Fruit fly (Drosophila melanogaster) whole organism, embryonic: Measurements from ENCODE around the gene BTBD9.

Source experiments
- Ada2b ChIP-seq: fragments of 200-800 bp; sonication (Bioruptor generic); IDR thresholded peaks from 2 replicates; pipeline ENCODE4 v1.3.6; 2022; ENCODE audit warnings: missing biosample characterization, missing genetic modification characterization
- Asciz ChIP-seq: fragments of 200-800 bp; sonication (Bioruptor generic); optimal IDR thresholded peaks from 2 replicates; lab custom pipeline; 2017; ENCODE audit warnings: missing biosample characterization, mild to moderate bottlenecking, missing genetic modification characterization, missing genetic modification reagents
- Atf3 ChIP-seq: fragments of 200-800 bp; sonication (Bioruptor generic); optimal IDR thresholded peaks from 3 replicates; lab custom pipeline; 2016; ENCODE audit warnings: missing biosample characterization, missing genetic modification characterization
- CG10147 ChIP-seq: fragments of 200-800 bp; sonication (Bioruptor generic); optimal IDR thresholded peaks from 2 replicates; lab custom pipeline; 2019; ENCODE audit warnings: missing biosample characterization, mild to moderate bottlenecking, missing genetic modification characterization, moderate library complexity
- CG10267 ChIP-seq: fragments of 200-800 bp; sonication (Bioruptor generic); optimal IDR thresholded peaks from 2 replicates; lab custom pipeline; 2018; ENCODE audit warnings: missing biosample characterization, mild to moderate bottlenecking, missing genetic modification characterization, moderate library complexity
- CG10565 ChIP-seq: fragments of 200-800 bp; sonication (Bioruptor generic); optimal IDR thresholded peaks from 3 replicates; lab custom pipeline; 2016; ENCODE audit warnings: missing biosample characterization, mild to moderate bottlenecking, missing genetic modification characterization
- CG10979 ChIP-seq: fragments of 200-800 bp; sonication (Bioruptor generic); optimal IDR thresholded peaks from 2 replicates; lab custom pipeline; 2018; ENCODE audit warnings: missing biosample characterization, mild to moderate bottlenecking, missing genetic modification characterization, moderate library complexity
- CG11247 ChIP-seq: fragments of 200-800 bp; sonication (Bioruptor generic); IDR thresholded peaks from 2 replicates; pipeline ENCODE4 v1.3.6; 2022; ENCODE audit warnings: missing biosample characterization, missing genetic modification characterization
- CG12744 ChIP-seq: fragments of 200-800 bp; sonication (Bioruptor generic); optimal IDR thresholded peaks from 2 replicates; lab custom pipeline; 2016; ENCODE audit warnings: missing biosample characterization, missing genetic modification characterization
- CG14667 ChIP-seq: fragments of 200-800 bp; sonication (Bioruptor generic); IDR thresholded peaks from 2 replicates; pipeline ENCODE4 v1.3.6; 2022; ENCODE audit warnings: missing biosample characterization, missing genetic modification characterization
- CG17385 ChIP-seq: fragments of 200-800 bp; sonication (Bioruptor generic); optimal IDR thresholded peaks from 3 replicates; lab custom pipeline; 2018; ENCODE audit warnings: missing biosample characterization, mild to moderate bottlenecking, missing genetic modification characterization
- CG1832 ChIP-seq: fragments of 200-800 bp; sonication (Bioruptor generic); optimal IDR thresholded peaks from 2 replicates; lab custom pipeline; 2017; ENCODE audit warnings: missing biosample characterization, mild to moderate bottlenecking, missing genetic modification characterization, inconsistent platforms
- CG18764 ChIP-seq: fragments of 200-800 bp; sonication (Bioruptor generic); optimal IDR thresholded peaks from 3 replicates; lab custom pipeline; 2016; ENCODE audit warnings: missing biosample characterization, missing genetic modification characterization
- CG2875 ChIP-seq: fragments of 200-800 bp; sonication (Bioruptor generic); optimal IDR thresholded peaks from 2 replicates; lab custom pipeline; 2017; ENCODE audit warnings: missing biosample characterization, mild to moderate bottlenecking, missing genetic modification characterization, missing genetic modification reagents
- CG31365 ChIP-seq: fragments of 200-800 bp; sonication (Bioruptor generic); optimal IDR thresholded peaks from 2 replicates; lab custom pipeline; 2018; ENCODE audit warnings: missing biosample characterization, mild to moderate bottlenecking, missing genetic modification characterization
- CG3407 ChIP-seq: fragments of 200-800 bp; sonication (Bioruptor generic); optimal IDR thresholded peaks from 2 replicates; lab custom pipeline; 2018; ENCODE audit warnings: missing biosample characterization, mild to moderate bottlenecking, missing genetic modification characterization
- CG34422 ChIP-seq: fragments of 200-800 bp; sonication (Bioruptor generic); IDR thresholded peaks from 3 replicates; pipeline ENCODE4 v1.3.6; 2022; ENCODE audit warnings: missing biosample characterization, missing genetic modification characterization
- CG3726 ChIP-seq: fragments of 200-800 bp; sonication (Bioruptor generic); IDR thresholded peaks from 3 replicates; pipeline ENCODE4, ENCODE4 v1.3.6; 2022; ENCODE audit warnings: missing biosample characterization, missing genetic modification characterization
- CG3838 ChIP-seq: fragments of 200-800 bp; sonication (Bioruptor generic); optimal IDR thresholded peaks from 3 replicates; lab custom pipeline; 2016; ENCODE audit warnings: missing biosample characterization, missing genetic modification characterization
- CG6175 ChIP-seq: fragments of 200-800 bp; sonication (Bioruptor generic); IDR thresholded peaks from 3 replicates; pipeline ENCODE4 v1.3.6; 2022; ENCODE audit warnings: missing biosample characterization, missing genetic modification characterization
- CkIIα-i1 ChIP-seq: fragments of 200-800 bp; sonication (Bioruptor generic); IDR thresholded peaks from 2 replicates; pipeline ENCODE4 v1.3.6; 2022; ENCODE audit warnings: missing biosample characterization, missing genetic modification characterization
- Hey ChIP-seq: fragments of 200-800 bp; sonication (Bioruptor generic); optimal IDR thresholded peaks from 3 replicates; lab custom pipeline; 2018; ENCODE audit warnings: missing biosample characterization, mild to moderate bottlenecking, missing genetic modification characterization
- HmgD ChIP-seq: fragments of 200-800 bp; sonication (Bioruptor generic); optimal IDR thresholded peaks from 3 replicates; lab custom pipeline; 2016; ENCODE audit warnings: missing biosample characterization, missing genetic modification characterization
- Lhr ChIP-seq: fragments of 200-800 bp; sonication (Bioruptor generic); optimal IDR thresholded peaks from 3 replicates; lab custom pipeline; 2017; ENCODE audit warnings: mild to moderate bottlenecking, missing biosample characterization, missing genetic modification reagents, missing genetic modification characterization
- Max ChIP-seq: fragments of 200-800 bp; sonication (Bioruptor generic); optimal IDR thresholded peaks from 2 replicates; lab custom pipeline; 2016; ENCODE audit warnings: missing biosample characterization, mild to moderate bottlenecking, missing genetic modification characterization
- Meics ChIP-seq: fragments of 200-800 bp; sonication (Bioruptor generic); optimal IDR thresholded peaks from 2 replicates; lab custom pipeline; 2017; ENCODE audit warnings: missing biosample characterization, mild to moderate bottlenecking, missing genetic modification characterization
- NFAT ChIP-seq: fragments of 200-800 bp; sonication (Bioruptor generic); IDR thresholded peaks from 2 replicates; pipeline ENCODE4 v1.3.6; 2022; ENCODE audit warnings: missing biosample characterization, missing genetic modification characterization
- Rx ChIP-seq: fragments of 200-800 bp; sonication (Bioruptor generic); IDR thresholded peaks from 2 replicates; pipeline ENCODE4 v1.3.6; 2022; ENCODE audit warnings: missing biosample characterization, missing genetic modification characterization
- Tbp ChIP-seq: fragments of >200 bp; optimal IDR thresholded peaks from 2 replicates; lab custom pipeline; 2018; ENCODE audit warnings: missing biosample characterization, missing genetic modification characterization
- Usf ChIP-seq: fragments of 200-800 bp; sonication (Bioruptor generic); optimal IDR thresholded peaks from 2 replicates; lab custom pipeline; 2017; ENCODE audit warnings: missing genotype, missing biosample characterization, missing genetic modification characterization
- aop ChIP-seq: fragments of 200-800 bp; sonication (Bioruptor generic); IDR thresholded peaks from 2 replicates; pipeline ENCODE4 v1.3.6; 2022; ENCODE audit warnings: missing biosample characterization, missing genetic modification characterization
- bbx ChIP-seq: fragments of 200-800 bp; sonication (Bioruptor generic); IDR thresholded peaks from 2 replicates; pipeline ENCODE4 v1.3.6; 2022; ENCODE audit warnings: missing biosample characterization, missing genetic modification characterization; ENCODE audit not compliant: partially characterized antibody
- bigmax ChIP-seq: fragments of 200-800 bp; sonication (Bioruptor generic); optimal IDR thresholded peaks from 2 replicates; lab custom pipeline; 2018; ENCODE audit warnings: missing biosample characterization, mild to moderate bottlenecking, missing genetic modification characterization
- cato ChIP-seq: fragments of 200-800 bp; sonication (Bioruptor generic); optimal IDR thresholded peaks from 2 replicates; lab custom pipeline; 2016; ENCODE audit warnings: missing biosample characterization, missing genetic modification characterization, borderline replicate concordance
- gcm ChIP-seq: fragments of 200-800 bp; sonication (Bioruptor generic); optimal IDR thresholded peaks from 2 replicates; lab custom pipeline; 2019; ENCODE audit warnings: missing biosample characterization, mild to moderate bottlenecking, missing genetic modification characterization, moderate library complexity
- gem ChIP-seq: fragments of 200-800 bp; sonication (Bioruptor generic); optimal IDR thresholded peaks from 2 replicates; lab custom pipeline; 2019; ENCODE audit warnings: missing biosample characterization, mild to moderate bottlenecking, missing genetic modification characterization, moderate library complexity
- gfzf ChIP-seq: fragments of 200-800 bp; sonication (Bioruptor generic); optimal IDR thresholded peaks from 2 replicates; lab custom pipeline; 2016; ENCODE audit warnings: missing biosample characterization, mild to moderate bottlenecking, missing genetic modification characterization, moderate library complexity
- grn ChIP-seq: fragments of 200-800 bp; sonication (Bioruptor generic); optimal IDR thresholded peaks from 3 replicates; lab custom pipeline; 2017; ENCODE audit warnings: missing biosample characterization, missing genetic modification characterization
- hkb ChIP-seq, 2 experiments: fragments of 200-800 bp in 1 of 2; fragments of >200 bp in 1 of 2; sonication (Bioruptor generic) in 1 of 2; IDR thresholded peaks in 1 of 2; optimal IDR thresholded peaks in 1 of 2; 2 replicates each; pipeline versions ENCODE4 v1.3.6 to Lab custom; 2017 to 2022; ENCODE audit warnings: missing biosample characterization in 1 of 2, missing genetic modification characterization in 1 of 2
- hth ChIP-seq: fragments of >200 bp; optimal IDR thresholded peaks from 2 replicates; lab custom pipeline; 2017; ENCODE audit warnings: inconsistent platforms
- lov ChIP-seq, 2 experiments: fragments of 200-800 bp in 1 of 2; fragments of >200 bp in 1 of 2; sonication (Bioruptor generic) in 1 of 2; IDR thresholded peaks in 1 of 2; optimal IDR thresholded peaks in 1 of 2; 2 replicates in 1 of 2; 3 replicates in 1 of 2; pipeline versions ENCODE4 v1.3.6 to Lab custom; 2017 to 2022; ENCODE audit warnings: missing biosample characterization in 1 of 2, missing genetic modification characterization in 1 of 2
- mld ChIP-seq: fragments of 200-800 bp; sonication (Bioruptor generic); IDR thresholded peaks from 3 replicates; pipeline ENCODE4 v1.3.6; 2022; ENCODE audit warnings: missing biosample characterization, missing genetic modification characterization; ENCODE audit not compliant: partially characterized antibody
- nerfin-2 ChIP-seq: fragments of 200-800 bp; sonication (Bioruptor generic); IDR thresholded peaks from 2 replicates; pipeline ENCODE4 v1.3.6; 2022; ENCODE audit warnings: missing biosample characterization, missing genetic modification characterization; ENCODE audit not compliant: partially characterized antibody
- repo ChIP-seq: fragments of 200-800 bp; sonication (Bioruptor generic); optimal IDR thresholded peaks from 2 replicates; lab custom pipeline; 2016; ENCODE audit warnings: missing biosample characterization, missing genetic modification characterization
- seq ChIP-seq: fragments of 200-800 bp; sonication (Bioruptor generic); IDR thresholded peaks from 2 replicates; pipeline ENCODE4 v1.3.6; 2022; ENCODE audit warnings: missing biosample characterization, missing genetic modification characterization
- tup ChIP-seq: fragments of 200-800 bp; sonication (Bioruptor generic); optimal IDR thresholded peaks from 2 replicates; lab custom pipeline; 2016; ENCODE audit warnings: missing biosample characterization, mild to moderate bottlenecking, missing genetic modification characterization, moderate library complexity
- vfl ChIP-seq: fragments of 200-800 bp; sonication (Bioruptor generic); optimal IDR thresholded peaks from 2 replicates; lab custom pipeline; 2016; ENCODE audit warnings: missing biosample characterization, missing genetic modification characterization
- zen2 ChIP-seq: fragments of 200-800 bp; sonication (Bioruptor generic); IDR thresholded peaks from 3 replicates; pipeline ENCODE4 v1.3.6; 2022; ENCODE audit warnings: missing biosample characterization, missing genetic modification characterization; ENCODE audit not compliant: partially characterized antibody

The BTBD9 gene

DNA sequence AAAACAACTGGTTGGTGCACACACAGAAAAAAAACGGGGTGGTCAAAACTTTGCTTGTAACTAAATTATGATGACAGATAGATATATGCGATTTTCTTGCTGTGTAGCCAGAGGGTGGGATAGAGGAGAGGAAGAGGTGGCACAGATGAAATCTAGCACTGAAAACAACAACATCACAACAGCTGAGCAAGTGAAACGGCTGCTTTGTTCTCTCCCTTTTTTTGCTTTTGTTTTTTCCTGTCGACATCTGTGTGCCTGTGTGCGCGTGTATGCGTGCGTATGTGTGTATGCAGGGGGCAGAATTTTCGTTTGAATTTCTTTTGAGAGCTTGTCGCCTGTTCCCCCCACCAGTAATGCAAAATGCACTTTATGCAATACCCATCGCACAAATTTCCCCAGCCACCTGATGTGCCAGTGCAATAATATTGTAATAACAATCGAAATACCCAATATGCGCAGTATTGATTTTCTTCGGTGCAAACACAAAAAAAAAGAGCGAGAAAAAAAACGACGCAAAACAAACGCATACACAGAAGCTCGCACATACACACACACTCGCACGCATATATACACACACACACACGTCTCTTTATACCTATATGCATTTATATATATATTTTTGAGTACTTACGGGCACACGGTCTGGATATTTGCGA, 859 bp upstream of the BTBD9 start (continued):
- TF ChIP-seq Atf3 (GFP tag; lab: Kevin White, UChicago) (peak; percentile 30), CG18764 (GFP tag; lab: Kevin White, UChicago) (peak; percentile 17), repo (GFP tag; lab: Kevin White, UChicago) (peak; percentile 51), aop (GFP tag; lab: Robert Waterston, UW) (no peak), hth (lab: Kevin White, UChicago) (no peak), CG10147 (GFP tag; lab: Kevin White, UChicago) (peak; percentile 7), CG17385 (GFP tag; lab: Kevin White, UChicago) (peak; percentile 59), CkIIα-i1 (GFP tag; lab: Robert Waterston, UW) (no peak), Max (GFP tag; lab: Kevin White, UChicago) (no peak), Asciz (no peak), Ada2b (peak; percentile 48), CG34422 (GFP tag; lab: Robert Waterston, UW) (peak; percentile 70; the same call in 1 of the 3 replicates), CG2875 (GFP tag; lab: Kevin White, UChicago) (no peak), HmgD (GFP tag; lab: Kevin White, UChicago) (peak; percentile 56), lov (optimal IDR thresholded peaks at IDR 0.05; lab: Kevin White, UChicago) (no peak), lov (GFP tag; IDR thresholded peaks at IDR 0.05; lab: Robert Waterston, UW) (no peak), Hey (tag; lab: Kevin White, UChicago) (no peak), Rx (0 out of 2 replicates have a peak, but pooled peaks have one; percentile 18), bbx (GFP tag; lab: Robert Waterston, UW) (no peak), CG31365 (tag; lab: Kevin White, UChicago) (no peak), CG3838 (GFP tag; lab: Kevin White, UChicago) (no peak), CG10979 (tag; lab: Kevin White, UChicago) (peak; percentile 37), nerfin-2 (no peak), vfl (GFP tag; lab: Kevin White, UChicago) (peak; percentile 51), CG10565 (no peak), CG11247 (GFP tag; lab: Robert Waterston, UW) (peak; percentile 51; the same call in 1 of the 2 replicates), CG1832 (GFP tag; lab: Kevin White, UChicago) (peak; percentile 49), gfzf (GFP tag; lab: Kevin White, UChicago) (no peak), cato (GFP tag; lab: Kevin White, UChicago) (no peak), gcm (GFP tag; lab: Kevin White, UChicago) (peak; percentile 2), tup (GFP tag; lab: Kevin White, UChicago) (no peak), CG6175 (GFP tag; lab: Robert Waterston, UW) (peak; percentile 30; the same call in 1 of the 3 replicates), bigmax (GFP tag; lab: Kevin White, UChicago) (no peak), NFAT (GFP tag; lab: Robert Waterston, UW) (peak; percentile 70; the same call in 1 of the 2 replicates), CG3407 (GFP tag; lab: Kevin White, UChicago) (no peak), CG12744 (GFP tag; lab: Kevin White, UChicago) (peak; percentile 57), Tbp (GFP tag; lab: Kevin White, UChicago) (no peak), Usf (GFP tag; lab: Kevin White, UChicago) (no peak), CG10267 (no peak), zen2 (no peak), CG14667 (GFP tag; lab: Robert Waterston, UW) (no peak), seq (GFP tag; lab: Robert Waterston, UW) (0 out of 2 replicates have a peak, but pooled peaks have one; percentile 28), Meics (GFP tag; lab: Kevin White, UChicago) (peak; percentile 72), gem (tag; lab: Kevin White, UChicago) (peak; percentile 73), hkb (optimal IDR thresholded peaks at IDR 0.05; lab: Kevin White, UChicago) (no peak), hkb (GFP tag; IDR thresholded peaks at IDR 0.05; lab: Robert Waterston, UW) (0 out of 2 replicates have a peak, but pooled peaks have one; percentile 27), grn (GFP tag; lab: Kevin White, UChicago) (peak; percentile 58), mld (GFP tag; lab: Robert Waterston, UW) (no peak), Lhr (no peak), CG3726 (GFP tag; lab: Robert Waterston, UW) (no peak)
